Fruit fly (Drosophila melanogaster): ENCODE data around the gene CG13062.

The CG13062 gene

dm6 chr3L:16351770-16352429 is 37.8 kb downstream of the CG13062 start, which contains the start of the genes Golgin104 and Tcs3:
Gene Golgin104, minus strand, starts transcription at chr3L:16351951.
Gene Tcs3, plus strand, starts transcription at chr3L:16351991.
- no peak for TF ChIP-seq CG17801 (GFP tag; optimal IDR thresholded peaks at IDR 0.05; ENCODE audit: partially characterized antibody)

- TF ChIP-seq CG17801 (GFP tag; optimal IDR thresholded peaks at IDR 0.05; ENCODE audit: partially characterized antibody) = no peak
Measured at dm6 chr3L:16354197-16354596, 40.1 kb downstream of the CG13062 start, which contains the start of gene Pdh. Gene Pdh, minus strand, starts transcription at chr3L:16354297.

dm6 chr3L:16356171-16356765 is 42.2 kb downstream of the CG13062 start:
- TF ChIP-seq CG17801 (GFP tag; optimal IDR thresholded peaks at IDR 0.05; ENCODE audit: partially characterized antibody) = no peak

- no peak for TF ChIP-seq CG17801 (GFP tag; optimal IDR thresholded peaks at IDR 0.05; ENCODE audit: partially characterized antibody)
Measured at dm6 chr3L:16357187-16357728, 43.2 kb downstream of the CG13062 start.

dm6 chr3L:16357860-16358259 is 43.8 kb downstream of the CG13062 start:
- no peak for TF ChIP-seq CG17801 (GFP tag; optimal IDR thresholded peaks at IDR 0.05; ENCODE audit: partially characterized antibody)

dm6 chr3L:16359219-16359748 is 45.2 kb downstream of the CG13062 start, which contains the start of gene ringer:
Gene ringer, minus strand, starts transcription at chr3L:16359428.
- no peak for TF ChIP-seq CG17801 (GFP tag; optimal IDR thresholded peaks at IDR 0.05; ENCODE audit: partially characterized antibody)

dm6 chr3L:16359795-16360194 is 45.7 kb downstream of the CG13062 start:
- no peak for TF ChIP-seq CG17801 (GFP tag; optimal IDR thresholded peaks at IDR 0.05; ENCODE audit: partially characterized antibody)

- no peak for TF ChIP-seq CG17801 (GFP tag; optimal IDR thresholded peaks at IDR 0.05; ENCODE audit: partially characterized antibody)
Measured at dm6 chr3L:16361200-16361815, 47.2 kb downstream of the CG13062 start.

- TF ChIP-seq CG17801 (GFP tag; optimal IDR thresholded peaks at IDR 0.05; ENCODE audit: partially characterized antibody) = no peak
Measured at dm6 chr3L:16362119-16362653, 48.1 kb downstream of the CG13062 start, which contains the start of gene Cpr72Ea. Gene Cpr72Ea, plus strand, starts transcription at chr3L:16362603.

dm6 chr3L:16364182-16364581 is 50.1 kb downstream of the CG13062 start:
- TF ChIP-seq CG17801 (GFP tag; optimal IDR thresholded peaks at IDR 0.05; ENCODE audit: partially characterized antibody) = no peak

- TF ChIP-seq CG17801 (GFP tag; optimal IDR thresholded peaks at IDR 0.05; ENCODE audit: partially characterized antibody) = no peak
Measured at dm6 chr3L:16364599-16364998, 50.5 kb downstream of the CG13062 start, which contains the start of gene Cpr72Eb. Gene Cpr72Eb, plus strand, starts transcription at chr3L:16364899.

Measured in ovary, adult (tissue).